Fruit fly (Drosophila melanogaster) whole organism, embryonic: ENCODE data around the gene Cpr11A.

Experiments
- CG10654 ChIP-seq: fragments of 200-800 bp; sonication (Bioruptor generic); optimal IDR thresholded peaks from 2 replicates; lab custom pipeline; 2016; ENCODE audit warnings: missing biosample characterization, missing genetic modification characterization
- CG10979 ChIP-seq: fragments of 200-800 bp; sonication (Bioruptor generic); optimal IDR thresholded peaks from 2 replicates; lab custom pipeline; 2018; ENCODE audit warnings: missing biosample characterization, mild to moderate bottlenecking, missing genetic modification characterization, moderate library complexity
- CG11723 ChIP-seq: fragments of 200-800 bp; sonication (Bioruptor generic); optimal IDR thresholded peaks from 2 replicates; lab custom pipeline; 2017; ENCODE audit warnings: missing biosample characterization, mild to moderate bottlenecking, missing genetic modification characterization
- CG1233 ChIP-seq: fragments of 200-800 bp; sonication (Bioruptor generic); optimal IDR thresholded peaks from 4 replicates; lab custom pipeline; 2018; ENCODE audit warnings: missing biosample characterization, mild to moderate bottlenecking, missing genetic modification characterization
- CG12769 ChIP-seq: fragments of 200-800 bp; sonication (Bioruptor generic); optimal IDR thresholded peaks from 2 replicates; lab custom pipeline; 2019; ENCODE audit warnings: missing biosample characterization, mild to moderate bottlenecking, missing genetic modification characterization, moderate library complexity
- CG15269 ChIP-seq: fragments of 200-800 bp; sonication (Bioruptor generic); optimal IDR thresholded peaks from 2 replicates; lab custom pipeline; 2018; ENCODE audit warnings: missing biosample characterization, mild to moderate bottlenecking, missing genetic modification characterization, moderate library complexity
- CG1529 ChIP-seq: fragments of 200-800 bp; sonication (Bioruptor generic); optimal IDR thresholded peaks from 3 replicates; lab custom pipeline; 2018; ENCODE audit warnings: missing biosample characterization, missing genetic modification characterization
- CG17186 ChIP-seq: fragments of 200-800 bp; sonication (Bioruptor generic); optimal IDR thresholded peaks from 3 replicates; lab custom pipeline; 2017; ENCODE audit warnings: missing biosample characterization, missing genetic modification reagents, missing genetic modification characterization
- CG17361 ChIP-seq: fragments of 200-800 bp; sonication (Bioruptor generic); IDR thresholded peaks from 3 replicates; pipeline ENCODE4 v1.3.6; 2022; ENCODE audit warnings: missing biosample characterization, missing genetic modification characterization
- CG17385 ChIP-seq: fragments of 200-800 bp; sonication (Bioruptor generic); optimal IDR thresholded peaks from 3 replicates; lab custom pipeline; 2018; ENCODE audit warnings: missing biosample characterization, mild to moderate bottlenecking, missing genetic modification characterization
- CG18619 ChIP-seq: fragments of 200-800 bp; sonication (Bioruptor generic); optimal IDR thresholded peaks from 3 replicates; lab custom pipeline; 2017; ENCODE audit warnings: missing biosample characterization, mild to moderate bottlenecking, missing genetic modification characterization
- CG31365 ChIP-seq: fragments of 200-800 bp; sonication (Bioruptor generic); optimal IDR thresholded peaks from 2 replicates; lab custom pipeline; 2018; ENCODE audit warnings: missing biosample characterization, mild to moderate bottlenecking, missing genetic modification characterization
- CG3281 ChIP-seq: fragments of 200-800 bp; sonication (Bioruptor generic); optimal IDR thresholded peaks from 3 replicates; lab custom pipeline; 2017; ENCODE audit warnings: missing biosample characterization, mild to moderate bottlenecking, missing genetic modification characterization
- CG4282 ChIP-seq: fragments of 200-800 bp; sonication (Bioruptor generic); optimal IDR thresholded peaks from 2 replicates; lab custom pipeline; 2016; ENCODE audit warnings: missing biosample characterization, missing genetic modification characterization
- CG4424 ChIP-seq: fragments of 200-800 bp; sonication (Bioruptor generic); optimal IDR thresholded peaks from 3 replicates; lab custom pipeline; 2016; ENCODE audit warnings: missing biosample characterization, missing genetic modification characterization
- CG6765 ChIP-seq: fragments of 200-800 bp; sonication (Bioruptor generic); optimal IDR thresholded peaks from 3 replicates; lab custom pipeline; 2017; ENCODE audit warnings: missing biosample characterization, mild to moderate bottlenecking, missing genetic modification characterization
- CG6854 ChIP-seq: fragments of 200-800 bp; sonication (Bioruptor generic); optimal IDR thresholded peaks from 3 replicates; lab custom pipeline; 2017; ENCODE audit warnings: missing biosample characterization, mild to moderate bottlenecking, missing genetic modification characterization
- CG9215 ChIP-seq: fragments of 200-800 bp; sonication (Bioruptor generic); IDR thresholded peaks from 2 replicates; pipeline ENCODE4 v1.3.6; 2022; ENCODE audit warnings: missing biosample characterization, missing genetic modification characterization
- CG9437 ChIP-seq: fragments of 200-800 bp; sonication (Bioruptor generic); optimal IDR thresholded peaks from 2 replicates; lab custom pipeline; 2018; ENCODE audit warnings: missing biosample characterization, mild to moderate bottlenecking, missing genetic modification characterization
- CG9817 ChIP-seq: fragments of 200-800 bp; sonication (Bioruptor generic); optimal IDR thresholded peaks from 2 replicates; lab custom pipeline; 2018; ENCODE audit warnings: missing biosample characterization, mild to moderate bottlenecking, missing genetic modification characterization, moderate library complexity
- CG9932 ChIP-seq: fragments of 200-800 bp; sonication (Bioruptor generic); IDR thresholded peaks from 2 replicates; pipeline ENCODE4 v1.3.6; 2022; ENCODE audit warnings: missing biosample characterization, missing genetic modification characterization
- Chrac-16 ChIP-seq: fragments of 200-800 bp; sonication (Bioruptor generic); optimal IDR thresholded peaks from 3 replicates; lab custom pipeline; 2016; ENCODE audit warnings: missing biosample characterization, missing genetic modification characterization
- Fer3 ChIP-seq: fragments of 200-800 bp; sonication (Bioruptor generic); optimal IDR thresholded peaks from 2 replicates; lab custom pipeline; 2018; ENCODE audit warnings: missing biosample characterization, mild to moderate bottlenecking, missing genetic modification characterization, moderate library complexity
- HmgZ ChIP-seq: fragments of 200-800 bp; sonication (Bioruptor generic); optimal IDR thresholded peaks from 2 replicates; lab custom pipeline; 2018; ENCODE audit warnings: missing biosample characterization, mild to moderate bottlenecking, missing genetic modification characterization
- Hr51 ChIP-seq, 2 experiments: fragments of 200-800 bp; sonication (Bioruptor generic); optimal IDR thresholded peaks; 2 replicates in 1 of 2; 3 replicates in 1 of 2; lab custom pipeline; 2016 to 2018; ENCODE audit warnings: missing biosample characterization in 2 of 2, missing genetic modification characterization in 2 of 2, mild to moderate bottlenecking in 1 of 2, moderate library complexity in 1 of 2
- Med ChIP-seq: fragments of 200-800 bp; sonication (Bioruptor generic); peaks from one replicate; lab custom pipeline; 2016; ENCODE audit warnings: missing biosample characterization, missing genetic modification characterization, mild to moderate bottlenecking, inconsistent platforms, moderate library complexity
- Meics ChIP-seq: fragments of 200-800 bp; sonication (Bioruptor generic); optimal IDR thresholded peaks from 2 replicates; lab custom pipeline; 2017; ENCODE audit warnings: missing biosample characterization, mild to moderate bottlenecking, missing genetic modification characterization
- NC2β ChIP-seq: fragments of 200-800 bp; sonication (Bioruptor generic); optimal IDR thresholded peaks from 2 replicates; lab custom pipeline; 2016; ENCODE audit warnings: missing biosample characterization, missing genetic modification characterization
- Nf-YC ChIP-seq: fragments of 200-800 bp; optimal IDR thresholded peaks from 3 replicates; lab custom pipeline; 2019; ENCODE audit warnings: missing biosample characterization, mild to moderate bottlenecking, missing genetic modification characterization, moderate library complexity
- NfI ChIP-seq: fragments of 200-800 bp; sonication (Bioruptor generic); optimal IDR thresholded peaks from 3 replicates; lab custom pipeline; 2018; ENCODE audit warnings: missing biosample characterization, mild to moderate bottlenecking, missing genetic modification characterization, moderate library complexity
- PHDP ChIP-seq: fragments of 200-800 bp; sonication (Bioruptor generic); optimal IDR thresholded peaks from 3 replicates; lab custom pipeline; 2018; ENCODE audit warnings: missing biosample characterization, mild to moderate bottlenecking, missing genetic modification characterization, moderate library complexity
- Poxn ChIP-seq: fragments of 200-800 bp; sonication (Bioruptor generic); IDR thresholded peaks from 2 replicates; pipeline ENCODE4 v1.3.6; 2022; ENCODE audit warnings: missing biosample characterization, missing genetic modification characterization
- Rfx ChIP-seq: fragments of 200-800 bp; sonication (Bioruptor generic); IDR thresholded peaks from 2 replicates; pipeline ENCODE4 v1.3.6; 2022; ENCODE audit warnings: missing biosample characterization, missing genetic modification characterization
- Side ChIP-seq: fragments of 200-800 bp; sonication (Bioruptor generic); optimal IDR thresholded peaks from 2 replicates; lab custom pipeline; 2016; ENCODE audit warnings: missing biosample characterization, missing genetic modification characterization
- Sox102F ChIP-seq: fragments of 200-800 bp; sonication (Bioruptor generic); optimal IDR thresholded peaks from 2 replicates; lab custom pipeline; 2018; ENCODE audit warnings: missing biosample characterization, mild to moderate bottlenecking, missing genetic modification characterization, moderate library complexity
- Xrp1 ChIP-seq: fragments of 200-800 bp; sonication (Bioruptor generic); IDR thresholded peaks from 2 replicates; pipeline ENCODE4 v1.3.6; 2022; ENCODE audit warnings: missing biosample characterization, missing genetic modification characterization
- abd-A ChIP-seq: fragments of 200-800 bp; sonication (Bioruptor generic); optimal IDR thresholded peaks from 3 replicates; lab custom pipeline; 2019; ENCODE audit warnings: missing biosample characterization, mild to moderate bottlenecking, missing genetic modification characterization, moderate library complexity
- dmrt99B ChIP-seq: fragments of 200-800 bp; sonication (Bioruptor generic); optimal IDR thresholded peaks from 2 replicates; lab custom pipeline; 2018; ENCODE audit warnings: missing biosample characterization, mild to moderate bottlenecking, missing genetic modification characterization, moderate library complexity
- ewg ChIP-seq: fragments of 200-800 bp; sonication (Bioruptor generic); optimal IDR thresholded peaks from 3 replicates; lab custom pipeline; 2017; ENCODE audit warnings: mild to moderate bottlenecking, missing biosample characterization, missing genetic modification reagents, missing genetic modification characterization
- fd96Cb ChIP-seq: fragments of 200-800 bp; sonication (Bioruptor generic); optimal IDR thresholded peaks from 2 replicates; lab custom pipeline; 2018; ENCODE audit warnings: missing biosample characterization, mild to moderate bottlenecking, missing genetic modification characterization, moderate library complexity
- gem ChIP-seq: fragments of 200-800 bp; sonication (Bioruptor generic); optimal IDR thresholded peaks from 2 replicates; lab custom pipeline; 2019; ENCODE audit warnings: missing biosample characterization, mild to moderate bottlenecking, missing genetic modification characterization, moderate library complexity
- jing ChIP-seq: fragments of 200-800 bp; sonication (Bioruptor generic); optimal IDR thresholded peaks from 2 replicates; lab custom pipeline; 2018; ENCODE audit warnings: missing biosample characterization, mild to moderate bottlenecking, missing genetic modification characterization
- jumu ChIP-seq: fragments of 200-800 bp; sonication (Bioruptor generic); optimal IDR thresholded peaks from 3 replicates; lab custom pipeline; 2016; ENCODE audit warnings: missing biosample characterization, missing genetic modification characterization
- lilli ChIP-seq: fragments of 200-800 bp; sonication (Bioruptor generic); optimal IDR thresholded peaks from 3 replicates; lab custom pipeline; 2016; ENCODE audit warnings: missing biosample characterization, missing genetic modification characterization
- lmd ChIP-seq: fragments of 200-800 bp; sonication (Bioruptor generic); IDR thresholded peaks from 2 replicates; pipeline ENCODE4 v1.3.6; 2022; ENCODE audit warnings: missing biosample characterization, missing genetic modification characterization
- prd ChIP-seq, 3 experiments: fragments of >200 bp in 2 of 3; fragments of 200-800 bp in 1 of 3; sonication (Bioruptor generic) in 1 of 3; optimal IDR thresholded peaks in 2 of 3; IDR thresholded peaks in 1 of 3; 2 replicates in 2 of 3; 3 replicates in 1 of 3; pipeline versions ENCODE4 v1.3.6 to Lab custom; 2017 to 2022; ENCODE audit warnings: missing biosample characterization in 1 of 3, missing genetic modification characterization in 1 of 3
- pros ChIP-seq: fragments of 200-800 bp; sonication (Bioruptor generic); optimal IDR thresholded peaks from 3 replicates; lab custom pipeline; 2019; ENCODE audit warnings: missing biosample characterization, mild to moderate bottlenecking, missing genetic modification characterization, moderate library complexity
- ranshi ChIP-seq: fragments of 200-800 bp; sonication (Bioruptor generic); IDR thresholded peaks from 2 replicates; pipeline ENCODE4 v1.3.6; 2022; ENCODE audit warnings: missing biosample characterization, missing genetic modification characterization

Gene Cpr11A

DNA sequence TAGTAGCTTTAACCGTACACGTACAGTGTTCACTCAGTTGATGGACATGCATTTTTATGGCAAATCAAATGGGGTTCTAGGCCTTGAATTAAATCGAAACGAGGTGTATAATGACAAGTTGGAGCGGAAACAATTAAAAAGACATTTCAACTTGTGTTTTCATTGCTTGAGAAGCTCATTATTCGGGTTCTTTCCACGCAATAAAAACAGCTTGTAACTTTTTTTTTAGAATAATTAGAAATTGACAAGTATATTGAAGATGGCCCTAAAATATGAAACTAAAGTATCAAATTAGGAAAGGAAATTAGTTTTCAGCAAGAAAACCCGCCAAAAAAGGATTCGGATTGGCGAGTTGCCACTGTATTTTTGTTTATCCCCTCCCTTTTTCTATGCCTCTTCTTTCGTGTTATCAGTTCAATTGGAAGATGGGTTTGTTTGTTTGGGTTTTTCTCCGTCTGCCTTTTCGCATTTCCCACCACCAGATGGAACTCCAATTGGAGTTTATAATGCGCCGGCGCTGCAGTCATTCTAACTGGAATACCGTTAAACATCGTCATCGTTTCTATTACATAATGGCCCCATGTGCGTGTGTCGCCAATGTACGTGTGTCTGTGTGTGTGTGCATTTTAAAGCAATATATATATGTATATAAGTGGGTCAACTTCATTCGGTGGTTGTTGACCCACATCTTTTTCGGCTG is 20.1 kb upstream of the Cpr11A start (continued):
- TF ChIP-seq Med (peak; percentile 87), CG15269 (tag; lab: Kevin White, UChicago) (peak; percentile 73), CG18619 (no peak), CG9932 (GFP tag; lab: Robert Waterston, UW) (peak; percentile 30; the same call in 1 of the 2 replicates), CG6765 (GFP tag; lab: Kevin White, UChicago) (peak; percentile 22), CG3281 (GFP tag; lab: Kevin White, UChicago) (peak; percentile 61), CG12769 (tag; lab: Kevin White, UChicago) (peak; percentile 17), PHDP (tag; lab: Kevin White, UChicago) (peak; percentile 60), CG11723 (GFP tag; lab: Kevin White, UChicago) (peak; percentile 19), jing (GFP tag; lab: Kevin White, UChicago) (no peak), CG6854 (peak; percentile 44), lilli (GFP tag; lab: Kevin White, UChicago) (peak; percentile 50), dmrt99B (peak; percentile 70), Nf-YC (tag; lab: Kevin White, UChicago) (peak; percentile 39), Rfx (GFP tag; lab: Robert Waterston, UW) (peak; percentile 39), CG17385 (peak; percentile 52), CG1233 (peak; percentile 36), fd96Cb (peak; percentile 48), CG9817 (tag; lab: Kevin White, UChicago) (peak; percentile 39), HmgZ (tag; lab: Kevin White, UChicago) (no peak), CG10979 (tag; lab: Kevin White, UChicago) (peak; percentile 43), Meics (peak; percentile 63), prd (optimal IDR thresholded peaks at IDR 0.05; lab: Kevin White, UChicago) (no peak), prd (GFP tag; IDR thresholded peaks at IDR 0.05; lab: Robert Waterston, UW) (peak; percentile 39; the same call in 2 of the 3 replicates), jumu (peak; percentile 20), CG17186 (GFP tag; lab: Kevin White, UChicago) (no peak), lmd (peak; percentile 57), gem (tag; lab: Kevin White, UChicago) (peak; percentile 68), ranshi (GFP tag; lab: Robert Waterston, UW) (no peak), CG9215 (GFP tag; lab: Robert Waterston, UW) (no peak), CG9437 (peak; percentile 22), CG1529 (GFP tag; lab: Kevin White, UChicago) (peak; percentile 43), Xrp1 (GFP tag; lab: Robert Waterston, UW) (0 out of 2 replicates have a peak, but pooled peaks have one; percentile 5), Sox102F (peak; percentile 58), Side (no peak), NfI (GFP tag; lab: Kevin White, UChicago) (peak; percentile 49), CG17361 (GFP tag; lab: Robert Waterston, UW) (peak; percentile 66; the same call in 2 of the 3 replicates), CG10654 (GFP tag; lab: Kevin White, UChicago) (peak; percentile 16), CG31365 (tag; lab: Kevin White, UChicago) (no peak), pros (GFP tag; lab: Kevin White, UChicago) (no peak), abd-A (tag; lab: Kevin White, UChicago) (peak; percentile 53), CG4424 (GFP tag; lab: Kevin White, UChicago) (peak; percentile 45), NC2β (GFP tag; lab: Kevin White, UChicago) (no peak), Chrac-16 (GFP tag; lab: Kevin White, UChicago) (peak; percentile 29), Poxn (GFP tag; lab: Robert Waterston, UW) (no peak), CG4282 (GFP tag; lab: Kevin White, UChicago) (no peak), Fer3 (tag; lab: Kevin White, UChicago) (peak; percentile 2), Hr51 (GFP tag; optimal IDR thresholded peaks at IDR 0.05; lab: Kevin White, UChicago) (peak; percentile 0 to 65), ewg (GFP tag; lab: Kevin White, UChicago) (peak; percentile 2)
